Fruit fly (Drosophila melanogaster) whole organism, adult: Measurements from ENCODE around the gene CG34125.

ENCODE experiments used
- CG11617 ChIP-seq: fragments of 200-800 bp; sonication (Bioruptor generic); optimal IDR thresholded peaks from 2 replicates; lab custom pipeline; 2017; ENCODE audit warnings: mild to moderate bottlenecking, missing biosample characterization, missing genetic modification reagents, missing genetic modification characterization
- CG12768 ChIP-seq: fragments of 200-800 bp; sonication (Bioruptor generic); optimal IDR thresholded peaks from 2 replicates; lab custom pipeline; 2017; ENCODE audit warnings: missing biosample characterization, missing genetic modification characterization, mild to moderate bottlenecking, moderate library complexity, missing genetic modification reagents
- CG14711 ChIP-seq: fragments of 200-800 bp; sonication (Bioruptor generic); optimal IDR thresholded peaks from 2 replicates; lab custom pipeline; 2018; ENCODE audit warnings: missing biosample characterization, mild to moderate bottlenecking, missing genetic modification characterization, moderate library complexity
- CG1620 ChIP-seq: fragments of 200-800 bp; sonication (Bioruptor generic); optimal IDR thresholded peaks from 2 replicates; lab custom pipeline; 2016; ENCODE audit warnings: missing biosample characterization, missing genetic modification characterization
- CG33017 ChIP-seq: fragments of 200-800 bp; sonication (Bioruptor generic); optimal IDR thresholded peaks from 2 replicates; lab custom pipeline; 2018; ENCODE audit warnings: missing biosample characterization, mild to moderate bottlenecking, missing genetic modification characterization, moderate library complexity
- CG5204 ChIP-seq: fragments of 200-800 bp; sonication (Bioruptor generic); optimal IDR thresholded peaks from 2 replicates; lab custom pipeline; 2016; ENCODE audit warnings: missing biosample characterization, missing genetic modification characterization
- CG7045 ChIP-seq: fragments of 200-800 bp; sonication (Bioruptor generic); optimal IDR thresholded peaks from 2 replicates; lab custom pipeline; 2017; ENCODE audit warnings: missing biosample characterization, mild to moderate bottlenecking, missing genetic modification characterization
- CG7101 ChIP-seq: fragments of 200-800 bp; sonication (Bioruptor generic); optimal IDR thresholded peaks from 2 replicates; lab custom pipeline; 2018; ENCODE audit warnings: missing biosample characterization, mild to moderate bottlenecking, missing genetic modification characterization, moderate library complexity
- Clk ChIP-seq: fragments of 200-800 bp; sonication (Bioruptor generic); optimal IDR thresholded peaks from 2 replicates; lab custom pipeline; 2017; ENCODE audit warnings: missing biosample characterization, missing genetic modification characterization
- Crg-1 ChIP-seq: fragments of 200-800 bp; sonication (Bioruptor generic); optimal IDR thresholded peaks from 2 replicates; lab custom pipeline; 2016; ENCODE audit warnings: missing biosample characterization, missing genetic modification characterization
- Hr96 ChIP-seq: fragments of 200-800 bp; sonication (Bioruptor generic); optimal IDR thresholded peaks from 2 replicates; lab custom pipeline; 2016; ENCODE audit warnings: missing biosample characterization, missing genetic modification characterization
- Mnt ChIP-seq: fragments of 200-800 bp; sonication (Bioruptor generic); optimal IDR thresholded peaks from 2 replicates; lab custom pipeline; 2016; ENCODE audit warnings: missing biosample characterization, mild to moderate bottlenecking, missing genetic modification characterization
- bab1 ChIP-seq: fragments of 200-800 bp; sonication (Bioruptor generic); optimal IDR thresholded peaks from 3 replicates; lab custom pipeline; 2019; ENCODE audit warnings: missing biosample characterization, mild to moderate bottlenecking, missing genetic modification characterization, moderate library complexity
- cic ChIP-seq: fragments of 200-800 bp; sonication (Bioruptor generic); optimal IDR thresholded peaks from 2 replicates; lab custom pipeline; 2017; ENCODE audit warnings: missing biosample characterization, mild to moderate bottlenecking, missing genetic modification characterization, moderate library complexity
- cnc ChIP-seq, 2 experiments: fragments of >200 bp; optimal IDR thresholded peaks; 2 replicates each; lab custom pipeline; 2017
- kay ChIP-seq: fragments of 200-800 bp; sonication (Bioruptor generic); peaks from one replicate; lab custom pipeline; 2016; ENCODE audit warnings: missing biosample characterization, missing genetic modification characterization, borderline replicate concordance
- ovo ChIP-seq: fragments of 200-800 bp; sonication (Bioruptor generic); optimal IDR thresholded peaks from 2 replicates; lab custom pipeline; 2016; ENCODE audit warnings: missing biosample characterization, missing genetic modification characterization
- pad ChIP-seq: fragments of 200-800 bp; sonication (Bioruptor generic); optimal IDR thresholded peaks from 3 replicates; lab custom pipeline; 2017; ENCODE audit warnings: missing biosample characterization, missing genetic modification characterization, mild to moderate bottlenecking, moderate library complexity, missing genetic modification reagents
- tj ChIP-seq: fragments of 200-800 bp; sonication (Bioruptor generic); optimal IDR thresholded peaks from 3 replicates; lab custom pipeline; 2017; ENCODE audit warnings: missing biosample characterization, mild to moderate bottlenecking, missing genetic modification characterization, moderate library complexity
- toe ChIP-seq: fragments of 200-800 bp; sonication (Bioruptor generic); optimal IDR thresholded peaks from 2 replicates; lab custom pipeline; 2016; ENCODE audit warnings: missing biosample characterization, missing genetic modification characterization

Gene CG34125

dm6 chr2L:4981278-4981966 lies 15.9 kb downstream of the CG34125 start, which contains the start of the genes CG8892 and CG34126:
Gene CG8892, minus strand, starts transcription at chr2L:4981592.
Gene CG34126, plus strand, starts transcription at chr2L:4981614.
- TF ChIP-seq cnc (optimal IDR thresholded peaks at IDR 0.05; lab: Kevin White, UChicago) (no peak), toe (GFP tag; lab: Kevin White, UChicago) (peak; percentile 99), CG1620 (GFP tag; lab: Kevin White, UChicago) (peak; percentile 99), Crg-1 (GFP tag; lab: Kevin White, UChicago) (peak; percentile 99), CG33017 (tag; lab: Kevin White, UChicago) (peak; percentile 96), Hr96 (GFP tag; lab: Kevin White, UChicago) (peak; percentile 96), bab1 (peak; percentile 95), CG7101 (tag; lab: Kevin White, UChicago) (peak; percentile 98), CG12768 (GFP tag; lab: Kevin White, UChicago) (peak; percentile 99), pad (GFP tag; lab: Kevin White, UChicago) (peak; percentile 96), ovo (peak; percentile 99), cic (GFP tag; lab: Kevin White, UChicago) (peak; percentile 89), kay (no peak), tj (GFP tag; lab: Kevin White, UChicago) (peak; percentile 90), CG11617 (GFP tag; lab: Kevin White, UChicago) (peak; percentile 99), CG7045 (GFP tag; lab: Kevin White, UChicago) (peak; percentile 97), CG14711 (peak; percentile 95), CG5204 (GFP tag; lab: Kevin White, UChicago) (peak; percentile 98), Mnt (GFP tag; lab: Kevin White, UChicago) (peak; percentile 97), Clk (peak; percentile 99)

- TF ChIP-seq Crg-1 (GFP tag; lab: Kevin White, UChicago) (no peak), CG11617 (GFP tag; lab: Kevin White, UChicago) (no peak), bab1 (no peak), ovo (peak; percentile 86), pad (GFP tag; lab: Kevin White, UChicago) (peak; percentile 9), tj (GFP tag; lab: Kevin White, UChicago) (peak; percentile 41), CG33017 (tag; lab: Kevin White, UChicago) (no peak)
Observed at dm6 chr2L:4982098-4982646, 16.7 kb downstream of the CG34125 start.

- TF ChIP-seq tj (GFP tag; lab: Kevin White, UChicago) (no peak), CG12768 (GFP tag; lab: Kevin White, UChicago) (no peak), Hr96 (GFP tag; lab: Kevin White, UChicago) (no peak), toe (GFP tag; lab: Kevin White, UChicago) (no peak), Clk (no peak), cnc (optimal IDR thresholded peaks at IDR 0.05; lab: Kevin White, UChicago) (no peak), cic (GFP tag; lab: Kevin White, UChicago) (no peak), Mnt (GFP tag; lab: Kevin White, UChicago) (no peak), CG7045 (GFP tag; lab: Kevin White, UChicago) (no peak), Crg-1 (GFP tag; lab: Kevin White, UChicago) (no peak), CG14711 (no peak), kay (no peak), CG5204 (GFP tag; lab: Kevin White, UChicago) (no peak)
Observed at dm6 chr2L:4995010-4995836, 29.8 kb downstream of the CG34125 start.

- TF ChIP-seq pad (GFP tag; lab: Kevin White, UChicago) (no peak), cnc (optimal IDR thresholded peaks at IDR 0.05; lab: Kevin White, UChicago) (no peak), cic (GFP tag; lab: Kevin White, UChicago) (no peak), CG7101 (tag; lab: Kevin White, UChicago) (no peak), toe (GFP tag; lab: Kevin White, UChicago) (no peak), tj (GFP tag; lab: Kevin White, UChicago) (no peak), Crg-1 (GFP tag; lab: Kevin White, UChicago) (no peak), ovo (no peak)
Observed at dm6 chr2L:4995837-4996136, 30.3 kb downstream of the CG34125 start.

DNA sequence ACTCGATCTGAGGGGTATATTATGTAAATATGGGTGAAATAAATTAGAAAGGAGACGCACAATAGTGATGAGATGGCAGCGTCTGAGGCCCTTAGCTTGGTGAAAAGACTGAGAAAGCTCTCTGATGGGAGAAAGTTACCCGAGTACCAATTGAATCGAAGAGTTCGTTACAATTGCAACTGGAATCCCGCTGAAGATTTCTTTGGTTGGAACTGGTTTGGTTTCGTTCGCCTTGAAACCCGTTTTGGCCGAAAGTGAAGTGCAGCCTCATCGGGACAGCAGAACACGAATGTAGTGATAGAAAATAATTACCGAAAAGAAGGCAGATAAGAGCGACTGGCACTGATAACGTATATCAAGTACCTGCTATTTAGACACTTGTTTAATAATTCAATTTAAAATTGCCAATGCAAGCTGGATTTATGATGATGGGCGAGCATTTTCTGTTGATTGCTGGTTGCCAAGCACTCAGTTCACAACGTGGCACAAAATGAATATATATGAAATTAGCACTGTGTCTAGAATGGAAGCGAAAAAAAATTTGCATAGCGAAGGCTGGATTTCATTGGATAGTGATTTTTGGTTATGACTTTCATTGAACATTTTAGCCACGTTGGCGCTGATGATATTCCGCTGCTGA lies 30.9 kb downstream of the CG34125 start:
- TF ChIP-seq tj (GFP tag; lab: Kevin White, UChicago) = peak; percentile 82
- TF ChIP-seq CG33017 (tag; lab: Kevin White, UChicago) = no peak
- TF ChIP-seq bab1 = no peak
